Fruit fly (Drosophila melanogaster) whole organism, embryonic: ENCODE measurements around the gene Usp14.

ENCODE experiments used
- Ada2b ChIP-seq: fragments of 200-800 bp; sonication (Bioruptor generic); IDR thresholded peaks from 2 replicates; pipeline ENCODE4 v1.3.6; 2022; ENCODE audit warnings: missing biosample characterization, missing genetic modification characterization
- C15 ChIP-seq: fragments of 200-800 bp; sonication (Bioruptor generic); IDR thresholded peaks from 3 replicates; pipeline ENCODE4 v1.3.6; 2022; ENCODE audit warnings: missing biosample characterization, missing genetic modification characterization
- CG10321 ChIP-seq: fragments of 200-800 bp; sonication (Bioruptor generic); IDR thresholded peaks from 2 replicates; pipeline ENCODE4 v1.3.6; 2022; ENCODE audit warnings: missing biosample characterization, missing genetic modification characterization
- CG10366 ChIP-seq: fragments of 200-800 bp; sonication (Bioruptor generic); IDR thresholded peaks from 2 replicates; pipeline ENCODE4 v1.3.6; 2022; ENCODE audit warnings: missing biosample characterization, missing genetic modification characterization
- CG11560 ChIP-seq: fragments of 200-800 bp; sonication (Bioruptor generic); IDR thresholded peaks from 3 replicates; pipeline ENCODE4 v1.3.6; 2022; ENCODE audit warnings: missing biosample characterization, missing genetic modification characterization
- CG11695 ChIP-seq: fragments of 200-800 bp; sonication (Bioruptor generic); IDR thresholded peaks from 3 replicates; pipeline ENCODE4 v1.3.6; 2022; ENCODE audit warnings: missing biosample characterization, missing genetic modification characterization
- CG11696 ChIP-seq: fragments of 200-800 bp; sonication (Bioruptor generic); IDR thresholded peaks from 2 replicates; pipeline ENCODE4 v1.3.6; 2022; ENCODE audit warnings: missing biosample characterization, missing genetic modification characterization
- CG12659 ChIP-seq: fragments of 200-800 bp; sonication (Bioruptor generic); optimal IDR thresholded peaks from 3 replicates; lab custom pipeline; 2017; ENCODE audit warnings: mild to moderate bottlenecking, missing biosample characterization, missing genetic modification reagents, missing genetic modification characterization
- CG13123 ChIP-seq: fragments of 200-800 bp; sonication (Bioruptor generic); optimal IDR thresholded peaks from 2 replicates; lab custom pipeline; 2016; ENCODE audit warnings: missing biosample characterization, missing genetic modification characterization
- CG13624 ChIP-seq: fragments of 200-800 bp; sonication (Bioruptor generic); optimal IDR thresholded peaks from 2 replicates; lab custom pipeline; 2016; ENCODE audit warnings: missing biosample characterization, missing genetic modification characterization
- CG15479 ChIP-seq: fragments of 200-800 bp; sonication (Bioruptor generic); optimal IDR thresholded peaks from 3 replicates; lab custom pipeline; 2019; ENCODE audit warnings: missing biosample characterization, mild to moderate bottlenecking, missing genetic modification characterization, moderate library complexity
- CG17359 ChIP-seq: fragments of 200-800 bp; sonication (Bioruptor generic); optimal IDR thresholded peaks from 3 replicates; lab custom pipeline; 2018; ENCODE audit warnings: missing biosample characterization, mild to moderate bottlenecking, missing genetic modification characterization, moderate library complexity
- CG2678 ChIP-seq: fragments of 200-800 bp; sonication (Bioruptor generic); optimal IDR thresholded peaks from 3 replicates; lab custom pipeline; 2019; ENCODE audit warnings: missing biosample characterization, mild to moderate bottlenecking, missing genetic modification characterization, moderate library complexity
- CG30403 ChIP-seq: fragments of 200-800 bp; sonication (Bioruptor generic); optimal IDR thresholded peaks from 3 replicates; lab custom pipeline; 2016; ENCODE audit warnings: missing biosample characterization, missing genetic modification characterization
- CG3163 ChIP-seq: fragments of 200-800 bp; sonication (Bioruptor generic); optimal IDR thresholded peaks from 3 replicates; lab custom pipeline; 2016; ENCODE audit warnings: missing biosample characterization, missing genetic modification characterization
- CG32772 ChIP-seq: fragments of 200-800 bp; sonication (Bioruptor generic); IDR thresholded peaks from 2 replicates; pipeline ENCODE4 v1.3.6; 2022; ENCODE audit warnings: missing biosample characterization, missing genetic modification characterization
- CG4282 ChIP-seq: fragments of 200-800 bp; sonication (Bioruptor generic); optimal IDR thresholded peaks from 2 replicates; lab custom pipeline; 2016; ENCODE audit warnings: missing biosample characterization, missing genetic modification characterization
- CG43689 ChIP-seq: fragments of 200-800 bp; sonication (Bioruptor generic); IDR thresholded peaks from 2 replicates; pipeline ENCODE4 v1.3.6; 2022; ENCODE audit warnings: missing biosample characterization, missing genetic modification characterization
- CG6683 ChIP-seq: fragments of 200-800 bp; sonication (Bioruptor generic); optimal IDR thresholded peaks from 2 replicates; lab custom pipeline; 2017; ENCODE audit warnings: missing biosample characterization, mild to moderate bottlenecking, missing genetic modification characterization, missing genetic modification reagents
- CG6813 ChIP-seq: fragments of 200-800 bp; sonication (Bioruptor generic); optimal IDR thresholded peaks from 2 replicates; lab custom pipeline; 2017; ENCODE audit warnings: missing biosample characterization, missing genetic modification characterization, mild to moderate bottlenecking, moderate library complexity, missing genetic modification reagents
- CG6854 ChIP-seq: fragments of 200-800 bp; sonication (Bioruptor generic); optimal IDR thresholded peaks from 3 replicates; lab custom pipeline; 2017; ENCODE audit warnings: missing biosample characterization, mild to moderate bottlenecking, missing genetic modification characterization
- CG9609 ChIP-seq: fragments of 200-800 bp; sonication (Bioruptor generic); optimal IDR thresholded peaks from 3 replicates; lab custom pipeline; 2016; ENCODE audit warnings: missing biosample characterization, missing genetic modification characterization
- Deaf1 ChIP-seq: fragments of 200-800 bp; optimal IDR thresholded peaks from 3 replicates; lab custom pipeline; 2019; ENCODE audit warnings: missing biosample characterization, mild to moderate bottlenecking, missing genetic modification characterization, moderate library complexity
- Dfd ChIP-seq, 2 experiments: fragments of >200 bp; optimal IDR thresholded peaks; 2 replicates each; lab custom pipeline; 2017; ENCODE audit warnings: missing biosample characterization in 2 of 2, missing genetic modification characterization in 2 of 2
- Fer3 ChIP-seq: fragments of 200-800 bp; sonication (Bioruptor generic); optimal IDR thresholded peaks from 2 replicates; lab custom pipeline; 2018; ENCODE audit warnings: missing biosample characterization, mild to moderate bottlenecking, missing genetic modification characterization, moderate library complexity
- MESR4 ChIP-seq: fragments of 200-800 bp; sonication (Bioruptor generic); optimal IDR thresholded peaks from 2 replicates; lab custom pipeline; 2018; ENCODE audit warnings: missing biosample characterization, mild to moderate bottlenecking, missing genetic modification characterization, moderate library complexity
- Meics ChIP-seq: fragments of 200-800 bp; sonication (Bioruptor generic); optimal IDR thresholded peaks from 2 replicates; lab custom pipeline; 2017; ENCODE audit warnings: missing biosample characterization, mild to moderate bottlenecking, missing genetic modification characterization
- Neu2 ChIP-seq: fragments of 200-800 bp; sonication (Bioruptor generic); optimal IDR thresholded peaks from 3 replicates; lab custom pipeline; 2016; ENCODE audit warnings: missing biosample characterization, missing genetic modification characterization, borderline replicate concordance
- Nf-YB ChIP-seq: fragments of 200-800 bp; sonication (Bioruptor generic); optimal IDR thresholded peaks from 3 replicates; lab custom pipeline; 2019; ENCODE audit warnings: missing biosample characterization, mild to moderate bottlenecking, missing genetic modification characterization, moderate library complexity
- Ravus ChIP-seq: fragments of 200-800 bp; sonication (Bioruptor generic); IDR thresholded peaks from 2 replicates; pipeline ENCODE4 v1.3.6; 2022; ENCODE audit warnings: missing biosample characterization, missing genetic modification characterization
- Rx ChIP-seq: fragments of 200-800 bp; sonication (Bioruptor generic); IDR thresholded peaks from 2 replicates; pipeline ENCODE4 v1.3.6; 2022; ENCODE audit warnings: missing biosample characterization, missing genetic modification characterization
- Six4 ChIP-seq: fragments of 200-800 bp; sonication (Bioruptor generic); optimal IDR thresholded peaks from 2 replicates; lab custom pipeline; 2016; ENCODE audit warnings: missing biosample characterization, missing genetic modification characterization
- Ssrp ChIP-seq: fragments of 200-800 bp; sonication (Bioruptor generic); optimal IDR thresholded peaks from 2 replicates; lab custom pipeline; 2018; ENCODE audit warnings: missing biosample characterization, mild to moderate bottlenecking, missing genetic modification characterization, moderate library complexity
- TFAM ChIP-seq: fragments of 200-800 bp; sonication (Bioruptor generic); optimal IDR thresholded peaks from 2 replicates; lab custom pipeline; 2017; ENCODE audit warnings: missing biosample characterization, missing genetic modification characterization, inconsistent platforms
- amos ChIP-seq: fragments of 200-800 bp; sonication (Bioruptor generic); IDR thresholded peaks from 2 replicates; pipeline ENCODE4 v1.3.6; 2022; ENCODE audit warnings: missing biosample characterization, missing genetic modification characterization; ENCODE audit not compliant: partially characterized antibody
- ash1 ChIP-seq: fragments of 200-800 bp; sonication (Bioruptor generic); optimal IDR thresholded peaks from 2 replicates; lab custom pipeline; 2018; ENCODE audit warnings: missing biosample characterization, mild to moderate bottlenecking, missing genetic modification characterization
- ato ChIP-seq: fragments of 200-800 bp; sonication (Bioruptor generic); IDR thresholded peaks from 2 replicates; pipeline ENCODE4 v1.3.6; 2022; ENCODE audit warnings: missing biosample characterization, missing genetic modification characterization; ENCODE audit not compliant: partially characterized antibody
- bcd ChIP-seq: fragments of 200-800 bp; sonication (Bioruptor generic); optimal IDR thresholded peaks from 2 replicates; lab custom pipeline; 2017; ENCODE audit warnings: missing biosample characterization, mild to moderate bottlenecking, missing genetic modification characterization
- caup ChIP-seq: fragments of 200-800 bp; sonication (Bioruptor generic); optimal IDR thresholded peaks from 3 replicates; lab custom pipeline; 2017; ENCODE audit warnings: missing biosample characterization, mild to moderate bottlenecking, missing genetic modification characterization, moderate library complexity; ENCODE audit not compliant: severe bottlenecking
- dati ChIP-seq: fragments of 200-800 bp; sonication (Bioruptor generic); IDR thresholded peaks from 2 replicates; pipeline ENCODE4 v1.3.6; 2022; ENCODE audit warnings: missing biosample characterization, missing genetic modification characterization
- fd102C ChIP-seq: fragments of 200-800 bp; sonication (Bioruptor generic); optimal IDR thresholded peaks from 2 replicates; lab custom pipeline; 2018; ENCODE audit warnings: missing biosample characterization, mild to moderate bottlenecking, missing genetic modification characterization, moderate library complexity
- fd96Cb ChIP-seq: fragments of 200-800 bp; sonication (Bioruptor generic); optimal IDR thresholded peaks from 2 replicates; lab custom pipeline; 2018; ENCODE audit warnings: missing biosample characterization, mild to moderate bottlenecking, missing genetic modification characterization, moderate library complexity
- grau ChIP-seq: fragments of 200-800 bp; optimal IDR thresholded peaks from 3 replicates; lab custom pipeline; 2019; ENCODE audit warnings: missing biosample characterization, mild to moderate bottlenecking, missing genetic modification characterization, moderate library complexity
- jigr1 ChIP-seq: fragments of 200-800 bp; sonication (Bioruptor generic); IDR thresholded peaks from 3 replicates; pipeline ENCODE4 v1.3.6; 2022; ENCODE audit warnings: missing biosample characterization, missing genetic modification characterization
- nmo ChIP-seq: fragments of 200-800 bp; sonication (Bioruptor generic); optimal IDR thresholded peaks from 2 replicates; lab custom pipeline; 2018; ENCODE audit warnings: missing biosample characterization, mild to moderate bottlenecking, missing genetic modification characterization, moderate library complexity
- org-1 ChIP-seq: fragments of 200-800 bp; sonication (Bioruptor generic); optimal IDR thresholded peaks from 2 replicates; lab custom pipeline; 2017; ENCODE audit warnings: missing biosample characterization, missing genetic modification characterization
- pnt ChIP-seq: fragments of 200-800 bp; sonication (Bioruptor generic); optimal IDR thresholded peaks from 3 replicates; lab custom pipeline; 2016; ENCODE audit warnings: missing biosample characterization, missing genetic modification characterization
- run ChIP-seq: fragments of 200-800 bp; sonication (Bioruptor generic); optimal IDR thresholded peaks from 3 replicates; lab custom pipeline; 2018; ENCODE audit warnings: missing biosample characterization, mild to moderate bottlenecking, missing genetic modification characterization
- sisA ChIP-seq: fragments of 200-800 bp; sonication (Bioruptor generic); IDR thresholded peaks from 2 replicates; pipeline ENCODE4 v1.3.6; 2022; ENCODE audit warnings: missing biosample characterization, missing genetic modification characterization
- slp2 ChIP-seq: fragments of 200-800 bp; sonication (Bioruptor generic); optimal IDR thresholded peaks from 2 replicates; lab custom pipeline; 2016; ENCODE audit warnings: missing biosample characterization, missing genetic modification characterization

The Usp14 gene

dm6 chr2L:10292066-10292560, 22.1 kb downstream of the Usp14 start, which contains the start of gene Ufd4 (continued):
- no peak for TF ChIP-seq CG2678 (tag; lab: Kevin White, UChicago)
- no peak; the same call in 1 of the 2 replicates for TF ChIP-seq ato (GFP tag; lab: Robert Waterston, UW)
- no peak for TF ChIP-seq dati
- peak; percentile 63; the same call in 2 of the 3 replicates for TF ChIP-seq CG11695 (GFP tag; lab: Robert Waterston, UW)
- TF ChIP-seq org-1 (GFP tag; lab: Kevin White, UChicago): peak; percentile 1
- TF ChIP-seq CG17359 (tag; lab: Kevin White, UChicago): peak; percentile 73
- TF ChIP-seq Meics (GFP tag; lab: Kevin White, UChicago): no peak
- no peak for TF ChIP-seq CG6854 (GFP tag; lab: Kevin White, UChicago)
- no peak; the same call in 1 of the 2 replicates for TF ChIP-seq amos (GFP tag; lab: Robert Waterston, UW)
- no peak for TF ChIP-seq Fer3 (tag; lab: Kevin White, UChicago)
- no peak for TF ChIP-seq grau (tag; lab: Kevin White, UChicago)
- no peak for TF ChIP-seq Deaf1 (tag; lab: Kevin White, UChicago)
- TF ChIP-seq Neu2 (GFP tag; lab: Kevin White, UChicago): no peak
- peak; percentile 77 for TF ChIP-seq MESR4
- peak; percentile 8 for TF ChIP-seq pnt
- TF ChIP-seq Ravus (GFP tag; lab: Robert Waterston, UW): no peak
- TF ChIP-seq CG6813 (GFP tag; lab: Kevin White, UChicago): no peak
- no peak for TF ChIP-seq TFAM (GFP tag; lab: Kevin White, UChicago)
- TF ChIP-seq CG9609: peak; percentile 16
- no peak for TF ChIP-seq CG32772 (GFP tag; lab: Robert Waterston, UW)
- TF ChIP-seq sisA (GFP tag; lab: Robert Waterston, UW): no peak
- peak; percentile 67 for TF ChIP-seq CG30403
- TF ChIP-seq CG12659: peak; percentile 79
- TF ChIP-seq fd96Cb (tag; lab: Kevin White, UChicago): peak; percentile 56
- TF ChIP-seq fd102C (GFP tag; lab: Kevin White, UChicago): no peak
- TF ChIP-seq caup: no peak
- TF ChIP-seq CG13624 (GFP tag; lab: Kevin White, UChicago): peak; percentile 66
- peak; percentile 75 for TF ChIP-seq nmo (GFP tag; lab: Kevin White, UChicago)
- peak; percentile 51 for TF ChIP-seq Nf-YB (GFP tag; lab: Kevin White, UChicago)
- TF ChIP-seq CG11560 (tag; lab: Robert Waterston, UW): no peak
- TF ChIP-seq bcd (GFP tag; lab: Kevin White, UChicago): no peak
- no peak for TF ChIP-seq CG4282 (GFP tag; lab: Kevin White, UChicago)
- peak; percentile 24 for TF ChIP-seq CG6683 (GFP tag; lab: Kevin White, UChicago)
- peak; percentile 6 for TF ChIP-seq CG13123 (GFP tag; lab: Kevin White, UChicago)
- peak; percentile 34 for TF ChIP-seq CG3163 (GFP tag; lab: Kevin White, UChicago)
- peak; percentile 40; the same call in 1 of the 2 replicates for TF ChIP-seq CG11696 (GFP tag; lab: Robert Waterston, UW)
- TF ChIP-seq run (tag; lab: Kevin White, UChicago): peak; percentile 1
- TF ChIP-seq Ada2b: peak; percentile 65
- TF ChIP-seq C15 (GFP tag; lab: Robert Waterston, UW): no peak
- TF ChIP-seq jigr1 (GFP tag; lab: Robert Waterston, UW): no peak
- no peak for TF ChIP-seq Dfd (GFP tag; optimal IDR thresholded peaks at IDR 0.05; lab: Kevin White, UChicago)
- no peak for TF ChIP-seq ash1 (GFP tag; lab: Kevin White, UChicago)
- TF ChIP-seq Rx (GFP tag; lab: Robert Waterston, UW): no peak
- TF ChIP-seq CG43689 (GFP tag; lab: Robert Waterston, UW): no peak
- TF ChIP-seq Six4 (GFP tag; lab: Kevin White, UChicago): peak; percentile 29
- TF ChIP-seq slp2 (GFP tag; lab: Kevin White, UChicago): peak; percentile 45
- TF ChIP-seq Ssrp (tag; lab: Kevin White, UChicago): peak; percentile 68
- no peak for TF ChIP-seq CG15479 (GFP tag; lab: Kevin White, UChicago)
- no peak for TF ChIP-seq CG10321 (GFP tag; lab: Robert Waterston, UW)
- no peak for TF ChIP-seq CG10366 (GFP tag; lab: Robert Waterston, UW)
